Fruit fly (Drosophila melanogaster) whole organism: ENCODE data around the gene heix.

Experiments used
- CG8478 ChIP-seq: fragments of >200 bp; optimal IDR thresholded peaks from 2 replicates; lab custom pipeline; 2018; ENCODE audit warnings: inconsistent platforms
- Dll ChIP-seq: fragments of >200 bp; optimal IDR thresholded peaks from 2 replicates; lab custom pipeline; 2017
- EcR ChIP-seq, 2 experiments: fragments of >200 bp; optimal IDR thresholded peaks; 2 replicates each; lab custom pipeline; 2017; ENCODE audit warnings: missing biosample characterization in 2 of 2, missing genetic modification characterization in 2 of 2, missing genetic modification reagents in 2 of 2
- pan ChIP-seq: fragments of >200 bp; optimal IDR thresholded peaks from 2 replicates; lab custom pipeline; 2017
- psq ChIP-seq: fragments of >200 bp; optimal IDR thresholded peaks from 2 replicates; lab custom pipeline; 2017
- usp ChIP-seq: fragments of >200 bp; optimal IDR thresholded peaks from 2 replicates; lab custom pipeline; 2017; ENCODE audit warnings: missing biosample characterization, missing genetic modification characterization, mixed read lengths

DNA sequence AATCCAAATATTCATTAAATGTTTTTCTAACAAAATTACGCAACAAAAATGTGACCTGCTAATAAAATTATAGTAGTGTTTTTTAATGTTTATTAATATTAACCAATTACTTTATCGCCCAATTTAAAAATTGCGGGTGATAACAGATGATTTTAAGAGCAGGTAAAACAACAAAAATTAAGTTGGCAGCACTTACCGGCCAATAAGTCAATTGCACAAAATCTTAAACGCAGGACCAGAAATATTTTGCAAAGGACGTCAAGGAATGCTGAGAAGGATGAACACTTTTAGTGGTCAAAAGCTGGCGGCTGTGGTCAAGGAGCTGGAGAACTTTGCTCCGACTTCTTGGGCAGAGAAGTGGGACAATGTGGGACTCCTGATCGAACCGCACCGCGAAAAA lies 27.2 kb upstream of the heix start, which contains the start of gene CG4278:
- TF ChIP-seq usp (GFP tag; lab: Kevin White, UChicago) (no peak), psq (lab: Kevin White, UChicago) (no peak), CG8478 (lab: Kevin White, UChicago) (no peak), EcR (GFP tag; optimal IDR thresholded peaks at IDR 0.05; lab: Kevin White, UChicago) (no peak), pan (no peak), Dll (no peak)
